Worm (Caenorhabditis elegans) whole organism, L3 larva: Measurements from ENCODE around the gene pyc-1.

ENCODE experiments used
- R02D3.7 ChIP-seq: fragments of 150-350 bp; optimal IDR thresholded peaks from 2 replicates; lab custom pipeline; 2014; ENCODE audit warnings: missing biosample characterization, missing genetic modification characterization
- ZK546.5 ChIP-seq: sonication (generic microtip); optimal IDR thresholded peaks from 2 replicates; lab custom pipeline; 2017; ENCODE audit warnings: missing biosample characterization, missing genetic modification characterization
- aly-2 ChIP-seq: fragments of 150-350 bp; optimal IDR thresholded peaks from 2 replicates; lab custom pipeline; 2014; ENCODE audit warnings: missing biosample characterization, missing genetic modification characterization
- ama-1 ChIP-seq: fragments of 150-350 bp; optimal IDR thresholded peaks from 2 replicates; lab custom pipeline; 2018
- ceh-16 ChIP-seq: sonication (generic microtip); optimal IDR thresholded peaks from 2 replicates; lab custom pipeline; 2017; ENCODE audit warnings: missing biosample characterization, missing genetic modification characterization
- ceh-28 ChIP-seq: fragments of 150-350 bp; optimal IDR thresholded peaks from 2 replicates; lab custom pipeline; 2014; ENCODE audit warnings: missing biosample characterization, missing genetic modification reagents, missing genetic modification characterization
- ceh-82 ChIP-seq: fragments of 150-350 bp; optimal IDR thresholded peaks from 2 replicates; lab custom pipeline; 2014; ENCODE audit warnings: missing biosample characterization, missing genetic modification characterization
- ceh-9 ChIP-seq: sonication (generic microtip); optimal IDR thresholded peaks from 2 replicates; lab custom pipeline; 2018; ENCODE audit warnings: missing biosample characterization, missing genetic modification characterization
- daf-12 ChIP-seq: fragments of 150-350 bp; optimal IDR thresholded peaks from 2 replicates; lab custom pipeline; 2014; ENCODE audit warnings: missing biosample characterization, missing genetic modification reagents, missing genetic modification characterization
- egl-27 ChIP-seq: sonication (generic microtip); optimal IDR thresholded peaks from 4 replicates; lab custom pipeline; 2017; ENCODE audit warnings: missing biosample characterization, missing genetic modification reagents, missing genetic modification characterization
- egl-5 ChIP-seq: fragments of 150-350 bp; optimal IDR thresholded peaks from 2 replicates; lab custom pipeline; 2017; ENCODE audit warnings: missing biosample characterization, missing genetic modification reagents, missing genetic modification characterization, inconsistent platforms
- elt-1 ChIP-seq: fragments of 150-350 bp; optimal IDR thresholded peaks from 2 replicates; lab custom pipeline; 2014; ENCODE audit warnings: missing biosample characterization, missing genetic modification characterization
- elt-2 ChIP-seq: sonication (generic microtip); optimal IDR thresholded peaks from 2 replicates; lab custom pipeline; 2016; ENCODE audit warnings: missing genetic modification reagents, mild to moderate bottlenecking, missing genetic modification characterization, missing compliant biosample characterization
- elt-3 ChIP-seq, 3 experiments: fragments of 150-350 bp in 1 of 3; sonication (generic microtip) in 2 of 3; optimal IDR thresholded peaks; 2 replicates in 2 of 3; 4 replicates in 1 of 3; lab custom pipeline; 2014 to 2017; ENCODE audit warnings: missing biosample characterization in 3 of 3, missing genetic modification characterization in 3 of 3
- eor-1 ChIP-seq, 2 experiments: fragments of 150-350 bp; optimal IDR thresholded peaks; 2 replicates each; lab custom pipeline; 2014 to 2018; ENCODE audit warnings: missing biosample characterization in 2 of 2, missing genetic modification characterization in 2 of 2
- fkh-10 ChIP-seq: sonication (generic microtip); optimal IDR thresholded peaks from 2 replicates; lab custom pipeline; 2017; ENCODE audit warnings: missing biosample characterization, missing genetic modification reagents, missing genetic modification characterization
- fos-1 ChIP-seq: fragments of 150-350 bp; optimal IDR thresholded peaks from 2 replicates; lab custom pipeline; 2014; ENCODE audit warnings: missing biosample characterization, missing genetic modification characterization
- hmg-11 ChIP-seq: sonication (generic microtip); optimal IDR thresholded peaks from 2 replicates; lab custom pipeline; 2016; ENCODE audit warnings: missing genetic modification characterization, missing compliant biosample characterization
- jun-1 ChIP-seq: fragments of 150-350 bp; optimal IDR thresholded peaks from 2 replicates; lab custom pipeline; 2014; ENCODE audit warnings: missing biosample characterization, missing genetic modification reagents, missing genetic modification characterization
- lin-15B ChIP-seq: fragments of 150-350 bp; optimal IDR thresholded peaks from 2 replicates; lab custom pipeline; 2014; ENCODE audit warnings: missing biosample characterization, missing genetic modification characterization
- lin-39 ChIP-seq: fragments of 150-350 bp; optimal IDR thresholded peaks from 2 replicates; lab custom pipeline; 2018; ENCODE audit warnings: missing biosample characterization, missing genetic modification reagents, missing genetic modification characterization
- lsy-12 ChIP-seq: sonication (generic microtip); optimal IDR thresholded peaks from 2 replicates; lab custom pipeline; 2016; ENCODE audit warnings: mild to moderate bottlenecking, missing genetic modification characterization, missing compliant biosample characterization
- mdl-1 ChIP-seq: fragments of 150-350 bp; optimal IDR thresholded peaks from 2 replicates; lab custom pipeline; 2014; ENCODE audit warnings: missing biosample characterization, missing genetic modification characterization
- mml-1 ChIP-seq: fragments of 150-350 bp; sonication (generic microtip); optimal IDR thresholded peaks from 3 replicates; lab custom pipeline; 2014; ENCODE audit warnings: missing biosample characterization, missing genetic modification characterization
- nfya-1 ChIP-seq: sonication (generic microtip); optimal IDR thresholded peaks from 2 replicates; lab custom pipeline; 2017; ENCODE audit warnings: missing genetic modification characterization, mild to moderate bottlenecking, missing compliant biosample characterization, antibody characterized with exemption, moderate library complexity; ENCODE audit not compliant: insufficient read depth
- nhr-11 ChIP-seq: fragments of 150-350 bp; optimal IDR thresholded peaks from 2 replicates; lab custom pipeline; 2014; ENCODE audit warnings: missing biosample characterization, missing genetic modification characterization
- nhr-12 ChIP-seq: fragments of 150-350 bp; optimal IDR thresholded peaks from 2 replicates; lab custom pipeline; 2014; ENCODE audit warnings: missing biosample characterization, missing genetic modification characterization
- nhr-23 ChIP-seq: fragments of 150-350 bp; optimal IDR thresholded peaks from 2 replicates; lab custom pipeline; 2014; ENCODE audit warnings: missing biosample characterization, missing genetic modification reagents, missing genetic modification characterization
- nhr-237 ChIP-seq: fragments of 150-350 bp; optimal IDR thresholded peaks from 2 replicates; lab custom pipeline; 2014; ENCODE audit warnings: missing biosample characterization, missing genetic modification characterization
- nhr-25 ChIP-seq: sonication (generic microtip); optimal IDR thresholded peaks from 2 replicates; lab custom pipeline; 2017; ENCODE audit warnings: missing biosample characterization, missing genetic modification characterization
- nhr-28 ChIP-seq: fragments of 150-350 bp; optimal IDR thresholded peaks from 2 replicates; lab custom pipeline; 2014; ENCODE audit warnings: missing biosample characterization, missing genetic modification characterization
- nhr-43 ChIP-seq: sonication (generic microtip); optimal IDR thresholded peaks from 2 replicates; lab custom pipeline; 2016; ENCODE audit warnings: mild to moderate bottlenecking, missing genetic modification characterization, missing compliant biosample characterization; ENCODE audit not compliant: poor library complexity, severe bottlenecking
- nhr-67 ChIP-seq: fragments of 150-350 bp; optimal IDR thresholded peaks from 2 replicates; lab custom pipeline; 2014; ENCODE audit warnings: missing biosample characterization, missing genetic modification characterization
- nhr-76 ChIP-seq: fragments of 150-350 bp; sonication (generic microtip); optimal IDR thresholded peaks from 5 replicates; lab custom pipeline; 2014; ENCODE audit warnings: missing biosample characterization, missing genetic modification characterization
- nhr-77 ChIP-seq: fragments of 150-350 bp; optimal IDR thresholded peaks from 2 replicates; lab custom pipeline; 2014; ENCODE audit warnings: missing biosample characterization, missing genetic modification characterization
- pha-4 ChIP-seq: fragments of 150-350 bp; optimal IDR thresholded peaks from 2 replicates; lab custom pipeline; 2014; ENCODE audit warnings: missing biosample characterization, missing genetic modification reagents, missing genetic modification characterization
- pqm-1 ChIP-seq: fragments of 150-350 bp; optimal IDR thresholded peaks from 2 replicates; lab custom pipeline; 2017; ENCODE audit warnings: missing biosample characterization, missing genetic modification characterization, inconsistent platforms
- sea-2 ChIP-seq: fragments of 150-350 bp; sonication (generic microtip); optimal IDR thresholded peaks from 4 replicates; lab custom pipeline; 2014; ENCODE audit warnings: missing biosample characterization, missing genetic modification reagents, missing genetic modification characterization
- skn-1 ChIP-seq: fragments of 150-350 bp; optimal IDR thresholded peaks from 2 replicates; lab custom pipeline; 2014; ENCODE audit warnings: missing biosample characterization, missing genetic modification characterization
- snpc-4 ChIP-seq: fragments of 150-350 bp; optimal IDR thresholded peaks from 2 replicates; lab custom pipeline; 2014; ENCODE audit warnings: missing biosample characterization, missing genetic modification characterization
- unc-62 ChIP-seq: fragments of 150-350 bp; sonication (generic microtip); optimal IDR thresholded peaks from 4 replicates; lab custom pipeline; 2014; ENCODE audit warnings: missing biosample characterization, missing genetic modification reagents, missing genetic modification characterization
- zag-1 ChIP-seq: fragments of 150-350 bp; optimal IDR thresholded peaks from 2 replicates; lab custom pipeline; 2014; ENCODE audit warnings: missing biosample characterization, missing genetic modification characterization
- ztf-11 ChIP-seq: fragments of 150-350 bp; optimal IDR thresholded peaks from 2 replicates; lab custom pipeline; 2014; ENCODE audit warnings: missing biosample characterization, missing genetic modification characterization
- ztf-4 ChIP-seq: fragments of 150-350 bp; optimal IDR thresholded peaks from 2 replicates; lab custom pipeline; 2014; ENCODE audit warnings: missing biosample characterization, missing genetic modification characterization

The pyc-1 gene

DNA sequence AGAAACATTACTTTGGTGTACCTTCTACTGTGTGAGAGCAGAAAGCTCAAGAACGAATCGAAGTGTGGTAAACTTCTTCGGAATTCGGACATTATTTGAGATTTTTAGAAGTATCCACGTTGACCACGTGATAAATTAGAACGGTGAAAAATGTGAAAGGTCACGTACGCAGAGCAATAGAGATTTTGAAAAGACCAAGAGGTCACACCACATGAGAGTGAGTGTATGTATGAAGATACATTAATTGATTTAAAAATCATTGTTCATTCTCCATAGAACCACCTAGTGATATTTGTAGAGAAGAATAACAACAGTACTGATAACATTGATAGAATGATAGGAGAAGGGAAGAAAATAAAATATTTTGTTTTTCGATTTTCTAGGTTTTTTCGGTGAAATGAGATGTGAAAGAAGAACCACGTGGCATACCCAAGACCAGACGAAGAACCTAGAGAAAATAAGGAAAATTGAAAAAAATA, at the start of gene pyc-1:
pyc-1 (minus strand) TSS at position 69 of the 479 bp plus-strand sequence.
- TF ChIP-seq zag-1 (tag; lab: Kevin White, UChicago) = no peak
- TF ChIP-seq nhr-11 = no peak
- TF ChIP-seq nhr-76 = no peak
- no peak for TF ChIP-seq nhr-12 (tag; lab: Kevin White, UChicago)
- TF ChIP-seq nhr-43 (tag; lab: Kevin White, UChicago) = no peak
- TF ChIP-seq mml-1 (tag; lab: Kevin White, UChicago) = no peak
- TF ChIP-seq unc-62 = no peak
- TF ChIP-seq ceh-9 (tag; lab: Kevin White, UChicago) = no peak
- no peak for TF ChIP-seq mdl-1 (tag; lab: Kevin White, UChicago)
- no peak for TF ChIP-seq nhr-28 (tag; lab: Kevin White, UChicago)
- TF ChIP-seq ceh-28 (tag; lab: Kevin White, UChicago) = peak; percentile 7
- no peak for TF ChIP-seq nhr-237 (tag; lab: Kevin White, UChicago)
- TF ChIP-seq R02D3.7 (tag; lab: Kevin White, UChicago) = no peak
- no peak for TF ChIP-seq hmg-11 (tag; lab: Kevin White, UChicago)
- TF ChIP-seq nhr-67 (tag; lab: Kevin White, UChicago) = no peak
- TF ChIP-seq elt-2 (tag; lab: Kevin White, UChicago) = peak; percentile 71
- TF ChIP-seq nhr-25 (tag; lab: Kevin White, UChicago) = no peak
- no peak for TF ChIP-seq lin-15B
- TF ChIP-seq aly-2 (tag; lab: Kevin White, UChicago) = no peak
- TF ChIP-seq pha-4 (tag; lab: Kevin White, UChicago) = peak; percentile 77
- TF ChIP-seq lin-39 (tag; lab: Kevin White, UChicago) = peak; percentile 15
- TF ChIP-seq snpc-4 (tag; lab: Kevin White, UChicago) = no peak
- no peak for TF ChIP-seq ztf-4 (tag; lab: Kevin White, UChicago)
- TF ChIP-seq ztf-11 (tag; lab: Kevin White, UChicago) = no peak
- TF ChIP-seq ceh-82 (tag; lab: Kevin White, UChicago) = no peak
- TF ChIP-seq ZK546.5 (tag; lab: Kevin White, UChicago) = no peak
- TF ChIP-seq elt-3 (tag; optimal IDR thresholded peaks at IDR 0.05; lab: Kevin White, UChicago) = no peak
- no peak for TF ChIP-seq elt-1
- peak; percentile 59 for TF ChIP-seq ama-1 (lab: Kevin White, UChicago)
- no peak for TF ChIP-seq daf-12 (tag; lab: Kevin White, UChicago)
- no peak for TF ChIP-seq nhr-23 (tag; lab: Kevin White, UChicago)
- peak; percentile 19 for TF ChIP-seq lsy-12
- TF ChIP-seq ceh-16 (tag; lab: Kevin White, UChicago) = no peak
- no peak for TF ChIP-seq eor-1 (tag; optimal IDR thresholded peaks at IDR 0.05; lab: Kevin White, UChicago)
- peak; percentile 56 for TF ChIP-seq jun-1 (tag; lab: Kevin White, UChicago)
- no peak for TF ChIP-seq skn-1 (tag; lab: Kevin White, UChicago)
- TF ChIP-seq sea-2 = no peak
- peak; percentile 74 for TF ChIP-seq pqm-1
- peak; percentile 30 for TF ChIP-seq nfya-1
- TF ChIP-seq fos-1 (tag; lab: Kevin White, UChicago) = no peak
- TF ChIP-seq egl-27 = no peak
- TF ChIP-seq nhr-77 (tag; lab: Kevin White, UChicago) = no peak
- TF ChIP-seq fkh-10 (GFP tag; lab: Kevin White, UChicago) = no peak

DNA sequence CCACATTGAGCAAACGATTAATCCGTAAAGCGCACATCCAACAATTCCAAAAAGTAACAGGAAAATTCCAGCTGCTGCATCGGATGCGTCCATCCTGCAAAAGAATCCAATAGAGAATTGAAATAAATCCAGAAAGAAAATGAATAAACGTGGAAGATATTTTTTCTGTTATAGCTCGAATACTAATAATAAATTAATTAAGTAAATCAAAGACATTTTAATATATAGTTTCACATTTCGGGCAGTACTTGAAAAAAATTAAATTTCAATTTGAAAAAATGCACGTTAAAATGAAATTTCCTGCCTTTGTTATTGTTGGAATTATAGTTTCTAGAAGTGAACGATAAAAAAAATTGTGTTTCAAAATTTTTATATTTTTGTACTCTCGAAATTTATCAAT, 45.8 kb upstream of the pyc-1 start, which contains the start of gene R13H4.7:
R13H4.7 (minus strand) TSS at position 101 of the 400 bp plus-strand sequence.
- TF ChIP-seq lin-15B = no peak
- TF ChIP-seq R02D3.7 (tag; lab: Kevin White, UChicago) = no peak
- no peak for TF ChIP-seq zag-1 (tag; lab: Kevin White, UChicago)
- TF ChIP-seq nhr-77 (tag; lab: Kevin White, UChicago) = no peak
- TF ChIP-seq unc-62 = no peak
- TF ChIP-seq mdl-1 (tag; lab: Kevin White, UChicago) = no peak
- no peak for TF ChIP-seq ama-1 (lab: Kevin White, UChicago)
- TF ChIP-seq skn-1 (tag; lab: Kevin White, UChicago) = no peak
- TF ChIP-seq ceh-28 (tag; lab: Kevin White, UChicago) = no peak
- TF ChIP-seq fos-1 (tag; lab: Kevin White, UChicago) = no peak
- TF ChIP-seq ceh-9 (tag; lab: Kevin White, UChicago) = no peak
- TF ChIP-seq sea-2 = no peak
- no peak for TF ChIP-seq jun-1 (tag; lab: Kevin White, UChicago)
- no peak for TF ChIP-seq ztf-11 (tag; lab: Kevin White, UChicago)
- no peak for TF ChIP-seq egl-5 (tag; lab: Kevin White, UChicago)
- no peak for TF ChIP-seq ZK546.5 (tag; lab: Kevin White, UChicago)
- TF ChIP-seq nhr-237 (tag; lab: Kevin White, UChicago) = no peak
